Worm (Caenorhabditis elegans) whole organism, L4 larva: ENCODE data around the gene F32D8.14.

Experiments used
- ceh-44 ChIP-seq: fragments of 200-800 bp; sonication (Bioruptor generic); IDR thresholded peaks from 2 replicates; pipeline ENCODE4 v1.3.6; 2022; ENCODE audit warnings: missing genetic modification reagents, missing genetic modification characterization, missing compliant biosample characterization
- fos-1 ChIP-seq: fragments of 150-350 bp; optimal IDR thresholded peaks from 2 replicates; lab custom pipeline; 2014; ENCODE audit warnings: missing biosample characterization, missing genetic modification characterization
- mxl-3 ChIP-seq: fragments of 200-800 bp; sonication (Bioruptor generic); optimal IDR thresholded peaks from 2 replicates; lab custom pipeline; 2018; ENCODE audit warnings: mild to moderate bottlenecking, missing genetic modification characterization, missing compliant biosample characterization

ce11 chrV:10925658-10926057 is 31.1 kb upstream of the F32D8.14 start:
- no peak for TF ChIP-seq mxl-3 (GFP tag; lab: Kevin White, UChicago)
- TF ChIP-seq fos-1 (tag; lab: Kevin White, UChicago): no peak
- TF ChIP-seq ceh-44 (GFP tag; lab: Robert Waterston, UW): no peak
